Worm (Caenorhabditis elegans): ENCODE data around the gene C50F4.8.
A peak's percentile ranks its signal among the peaks of the same experiment; 100 is the strongest.

Gene C50F4.8

DNA sequence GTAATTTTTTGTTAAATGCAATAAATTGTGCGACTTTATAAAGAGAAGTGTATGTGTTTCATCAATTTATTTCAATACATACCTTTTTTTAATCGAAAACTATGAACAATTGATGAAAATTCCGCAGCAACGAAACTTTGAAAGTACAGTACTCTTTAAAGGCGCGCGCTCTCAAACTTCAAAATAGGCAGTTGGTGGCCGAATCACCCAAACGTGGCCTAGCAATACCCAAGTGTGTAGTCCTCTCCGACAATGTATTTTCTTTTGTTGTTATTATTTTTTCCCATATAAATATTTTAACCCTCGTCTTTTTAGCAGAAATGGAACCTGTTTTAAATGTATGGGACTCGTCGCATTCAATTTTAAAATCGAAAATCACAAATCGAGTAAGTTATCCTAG, 17.8 kb upstream of the C50F4.8 start, which contains the start of gene C50F4.4:
TSS of gene C50F4.4 (plus strand) at position 267 of the 400 bp plus-strand sequence.
- TF ChIP-seq unc-130 (GFP tag; optimal IDR thresholded peaks at IDR 0.05): peak; percentile 84
- no peak for TF ChIP-seq nhr-41 (GFP tag; IDR thresholded peaks at IDR 0.05)
- TF ChIP-seq dpl-1 (GFP tag; optimal IDR thresholded peaks at IDR 0.05): peak; percentile 55
- peak; percentile 97 for TF ChIP-seq mes-2 (tag; optimal IDR thresholded peaks at IDR 0.05; ENCODE audit: poor library complexity, severe bottlenecking)
- TF ChIP-seq egl-43 (GFP tag; IDR thresholded peaks at IDR 0.05): no peak
- TF ChIP-seq nhr-28 (tag; optimal IDR thresholded peaks at IDR 0.05): no peak
- peak in 1 of 2 experiments; percentile 52 for TF ChIP-seq hif-1 (tag; optimal IDR thresholded peaks at IDR 0.05)
- peak; percentile 53; the same call in 1 of the 2 replicates for TF ChIP-seq dmd-9 (GFP tag; IDR thresholded peaks at IDR 0.05)
- TF ChIP-seq F49E8.2 (tag; optimal IDR thresholded peaks at IDR 0.05; ENCODE audit: borderline replicate concordance): peak; percentile 14
- TF ChIP-seq zfp-3 (GFP tag; conservative IDR thresholded peaks at IDR 0.05): no peak
- 0 out of 2 replicates have a peak, but pooled peaks have one; percentile 59 for TF ChIP-seq ZK337.2 (GFP tag; IDR thresholded peaks at IDR 0.05)
- no peak for TF ChIP-seq F26F4.8 (GFP tag; conservative IDR thresholded peaks at IDR 0.05)

DNA sequence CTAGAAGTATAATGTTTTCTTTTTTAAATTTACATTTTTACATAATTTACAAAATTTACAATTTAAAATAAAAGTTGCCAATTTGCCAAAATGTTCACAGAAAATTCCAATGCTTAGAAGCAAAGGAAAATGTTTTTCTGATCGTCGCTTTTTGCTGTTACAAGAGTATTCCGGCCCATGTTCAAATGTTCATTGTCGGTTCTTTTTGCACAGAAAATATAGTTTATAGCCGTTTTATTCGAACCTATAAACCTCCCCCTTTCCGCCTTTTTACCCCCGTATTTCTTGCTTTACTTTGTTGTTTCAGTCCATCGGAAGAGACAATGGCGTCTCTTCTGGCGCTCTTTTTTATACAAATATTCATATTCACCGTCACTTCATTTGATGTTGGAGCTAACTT, 16.0 kb upstream of the C50F4.8 start, which contains the start of gene tag-329:
TSS of gene tag-329 (plus strand) at position 301 of the 400 bp plus-strand sequence.
- TF ChIP-seq madf-9 (GFP tag; conservative IDR thresholded peaks at IDR 0.05) (no peak), spr-3 (GFP tag; optimal IDR thresholded peaks at IDR 0.05) (no peak), attf-4 (tag; optimal IDR thresholded peaks at IDR 0.05) (no peak), nhr-111 (GFP tag; optimal IDR thresholded peaks at IDR 0.05) (no peak), vab-7 (GFP tag; IDR thresholded peaks at IDR 0.05) (no peak), nhr-11 (tag; optimal IDR thresholded peaks at IDR 0.05) (no peak), egl-43 (GFP tag; IDR thresholded peaks at IDR 0.05) (no peak), ctbp-1 (GFP tag; IDR thresholded peaks at IDR 0.05) (no peak), hif-1 (tag; optimal IDR thresholded peaks at IDR 0.05) (no peak), lin-38 (GFP tag; IDR thresholded peaks at IDR 0.05) (no peak), ZK337.2 (GFP tag; IDR thresholded peaks at IDR 0.05) (no peak), aha-1 (tag) (no peak), F26F4.8 (GFP tag; conservative IDR thresholded peaks at IDR 0.05) (no peak), ceh-32 (tag; optimal IDR thresholded peaks at IDR 0.05; ENCODE audit: poor library complexity) (no peak), hlh-11 (tag; optimal IDR thresholded peaks at IDR 0.05) (no peak), nhr-77 (tag; optimal IDR thresholded peaks at IDR 0.05) (no peak), snpc-4 (tag; optimal IDR thresholded peaks at IDR 0.05) (no peak), ceh-20 (GFP tag; IDR thresholded peaks at IDR 0.05) (no peak)

DNA sequence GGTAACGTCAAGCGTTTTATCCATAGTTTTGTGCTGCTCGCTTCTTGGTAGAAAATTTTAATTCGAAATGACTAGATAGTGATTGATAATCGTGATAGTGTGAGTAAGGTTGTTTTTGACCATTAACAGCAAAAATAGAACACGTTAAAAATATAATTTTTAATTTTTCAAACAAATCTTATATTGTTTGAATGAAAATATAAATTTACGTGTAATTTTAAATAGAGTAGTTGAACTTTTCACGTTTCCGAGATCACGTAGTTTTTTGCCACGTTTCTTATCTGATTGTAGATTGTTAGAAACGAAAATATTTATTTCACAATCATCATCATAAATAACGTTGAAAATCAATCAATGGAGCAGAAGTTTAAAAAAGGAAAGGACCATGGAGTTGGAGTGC, 12.8 kb upstream of the C50F4.8 start, which contains the start of the genes C50F4.10 and pfk-1.2:
TSS of gene C50F4.10 (minus strand) at position 101 of the 400 bp plus-strand sequence.
TSS of gene pfk-1.2 (plus strand) at position 325 of the 400 bp plus-strand sequence.
- TF ChIP-seq daf-12 (tag; optimal IDR thresholded peaks at IDR 0.05) (no peak), ceh-32 (tag; optimal IDR thresholded peaks at IDR 0.05; ENCODE audit: poor library complexity) (no peak), rbr-2 (tag; optimal IDR thresholded peaks at IDR 0.05) (no peak)

DNA sequence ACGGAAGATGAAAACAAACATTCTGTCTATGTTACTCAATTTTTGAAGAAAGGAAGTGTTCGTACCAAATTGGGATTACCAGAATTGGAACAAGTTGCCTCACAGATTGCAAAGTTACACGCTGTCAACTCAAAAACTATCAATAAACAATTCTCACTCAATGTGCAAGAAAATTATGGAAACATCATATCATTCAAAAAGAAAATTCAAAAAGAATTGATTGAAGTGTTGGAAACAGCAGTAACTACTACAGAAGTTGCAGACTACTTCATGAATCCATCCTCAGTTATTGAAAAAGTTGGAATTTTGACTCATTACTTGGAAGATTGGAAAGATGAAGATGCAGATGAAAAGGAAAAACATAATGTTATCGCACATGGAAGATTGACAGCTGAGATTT, 9.3 kb upstream of the C50F4.8 start:
- no peak for TF ChIP-seq mxl-3 (GFP tag; optimal IDR thresholded peaks at IDR 0.05)
- peak; percentile 96 for TF ChIP-seq aha-1 (tag)

DNA sequence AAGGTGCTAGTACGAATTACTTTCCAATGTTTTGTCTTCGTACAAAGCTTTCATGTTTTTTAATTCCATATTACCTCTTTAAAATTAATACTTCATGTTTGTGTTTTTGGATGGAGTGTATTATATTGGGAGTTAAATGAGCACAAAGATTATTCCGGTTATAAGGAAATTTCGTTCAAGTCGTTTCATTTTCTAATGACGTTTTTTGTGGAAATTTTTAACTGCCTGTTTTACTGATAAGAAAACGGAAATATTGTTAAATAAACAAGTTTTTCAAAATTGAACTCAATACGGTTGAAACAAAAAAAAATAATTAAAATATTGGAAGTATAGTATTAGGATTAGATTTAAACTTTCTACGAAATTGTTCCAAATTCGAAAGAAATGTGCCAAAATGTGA, 8.7 kb upstream of the C50F4.8 start:
- TF ChIP-seq mdl-1 (tag; optimal IDR thresholded peaks at IDR 0.05) (no peak), F49E8.2 (tag; optimal IDR thresholded peaks at IDR 0.05; ENCODE audit: borderline replicate concordance) (no peak), nhr-237 (tag; optimal IDR thresholded peaks at IDR 0.05) (no peak), mxl-2 (GFP tag; conservative IDR thresholded peaks at IDR 0.05) (no peak), nhr-76 (tag; optimal IDR thresholded peaks at IDR 0.05) (no peak), mep-1 (tag; optimal IDR thresholded peaks at IDR 0.05) (no peak), sdz-12 (GFP tag; optimal IDR thresholded peaks at IDR 0.05) (no peak), pqm-1 (tag; optimal IDR thresholded peaks at IDR 0.05) (peak; percentile 4), php-3 (GFP tag; IDR thresholded peaks at IDR 0.05) (no peak), unc-39 (tag; optimal IDR thresholded peaks at IDR 0.05) (no peak), nhr-77 (tag; optimal IDR thresholded peaks at IDR 0.05) (peak; percentile 57), zfp-3 (GFP tag; conservative IDR thresholded peaks at IDR 0.05) (no peak), snpc-4 (tag; optimal IDR thresholded peaks at IDR 0.05) (no peak), lir-3 (tag; optimal IDR thresholded peaks at IDR 0.05) (no peak), daf-12 (tag; optimal IDR thresholded peaks at IDR 0.05) (no peak), nhr-11 (tag; optimal IDR thresholded peaks at IDR 0.05) (no peak), D1046.2 (GFP tag; IDR thresholded peaks at IDR 0.05) (no peak), madf-9 (GFP tag; conservative IDR thresholded peaks at IDR 0.05) (no peak), F44E2.7 (GFP tag; IDR thresholded peaks at IDR 0.05) (no peak), jun-1 (tag; optimal IDR thresholded peaks at IDR 0.05) (no peak), Y105C5A.15 (GFP tag; IDR thresholded peaks at IDR 0.05) (no peak)

All from whole organism, L4 larva.